Fruit fly (Drosophila melanogaster) whole organism, prepupa: ENCODE measurements around the gene CG8329.

Source experiments
- CG8632 ChIP-seq: fragments of 200-800 bp; sonication (Bioruptor generic); optimal IDR thresholded peaks from 3 replicates; lab custom pipeline; 2016; ENCODE audit warnings: missing biosample characterization, missing genetic modification characterization
- Hr38 ChIP-seq: sonication (Bioruptor generic); optimal IDR thresholded peaks from 2 replicates; lab custom pipeline; 2016; ENCODE audit warnings: missing biosample characterization, missing genetic modification characterization
- Hr4 ChIP-seq: fragments of 200-800 bp; sonication (Bioruptor generic); optimal IDR thresholded peaks from 3 replicates; lab custom pipeline; 2016; ENCODE audit warnings: missing biosample characterization, missing genetic modification characterization

DNA sequence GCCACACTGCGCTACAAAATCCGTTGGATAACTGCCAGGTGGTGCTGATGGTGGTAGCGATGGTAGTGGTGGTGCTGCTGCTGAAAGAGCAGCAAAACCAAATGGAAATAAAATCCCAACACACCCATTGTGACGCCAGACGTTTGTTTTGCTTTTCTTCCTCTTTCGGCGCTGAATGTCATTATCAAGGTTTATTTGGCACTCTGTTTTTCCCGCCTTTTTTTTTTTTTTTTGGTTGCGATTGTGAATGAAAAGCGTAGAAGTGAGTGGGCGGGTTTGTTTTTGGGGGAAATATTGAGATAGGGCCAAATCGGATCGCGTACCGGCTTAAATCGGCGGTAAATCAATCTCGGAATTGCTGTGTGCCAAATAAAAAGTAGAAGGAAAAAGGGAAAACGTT, 39.3 kb downstream of the CG8329 start:
- TF ChIP-seq CG8632 (GFP tag; lab: Kevin White, UChicago) = no peak
- TF ChIP-seq Hr38 (GFP tag; lab: Kevin White, UChicago) = no peak
- TF ChIP-seq Hr4 = no peak
